Fruit fly (Drosophila melanogaster): ENCODE data around the gene CG32982.

dm6 chr2L:9111514-9111913 lies 14.0 kb upstream of the CG32982 start, which contains the start of gene Or30a:
- TF ChIP-seq maf-S (GFP tag; optimal IDR thresholded peaks at IDR 0.05) = no peak
- no peak for TF ChIP-seq Lpt (GFP tag; optimal IDR thresholded peaks at IDR 0.05)
- TF ChIP-seq prd (optimal IDR thresholded peaks at IDR 0.05) = no peak
- no peak for TF ChIP-seq prd (GFP tag; IDR thresholded peaks at IDR 0.05)
- TF ChIP-seq CG6254 (GFP tag; optimal IDR thresholded peaks at IDR 0.05) = no peak
- TF ChIP-seq tin (GFP tag; optimal IDR thresholded peaks at IDR 0.05) = no peak
- TF ChIP-seq wdn (GFP tag; IDR thresholded peaks at IDR 0.05) = no peak
- TF ChIP-seq CG2875 (GFP tag; optimal IDR thresholded peaks at IDR 0.05) = no peak
- TF ChIP-seq abd-A (tag; optimal IDR thresholded peaks at IDR 0.05) = no peak
- no peak for TF ChIP-seq en (GFP tag; optimal IDR thresholded peaks at IDR 0.05)
- TF ChIP-seq CG12219 (GFP tag; optimal IDR thresholded peaks at IDR 0.05) = no peak
- TF ChIP-seq CG43689 (GFP tag; IDR thresholded peaks at IDR 0.05) = no peak
- no peak for TF ChIP-seq btn (GFP tag; optimal IDR thresholded peaks at IDR 0.05)

All from whole organism, embryonic.